Fruit fly (Drosophila melanogaster): Measurements from ENCODE around the gene Ykt6.
A peak's percentile ranks its signal among the peaks of the same experiment; 100 is the strongest.

Gene Ykt6

DNA sequence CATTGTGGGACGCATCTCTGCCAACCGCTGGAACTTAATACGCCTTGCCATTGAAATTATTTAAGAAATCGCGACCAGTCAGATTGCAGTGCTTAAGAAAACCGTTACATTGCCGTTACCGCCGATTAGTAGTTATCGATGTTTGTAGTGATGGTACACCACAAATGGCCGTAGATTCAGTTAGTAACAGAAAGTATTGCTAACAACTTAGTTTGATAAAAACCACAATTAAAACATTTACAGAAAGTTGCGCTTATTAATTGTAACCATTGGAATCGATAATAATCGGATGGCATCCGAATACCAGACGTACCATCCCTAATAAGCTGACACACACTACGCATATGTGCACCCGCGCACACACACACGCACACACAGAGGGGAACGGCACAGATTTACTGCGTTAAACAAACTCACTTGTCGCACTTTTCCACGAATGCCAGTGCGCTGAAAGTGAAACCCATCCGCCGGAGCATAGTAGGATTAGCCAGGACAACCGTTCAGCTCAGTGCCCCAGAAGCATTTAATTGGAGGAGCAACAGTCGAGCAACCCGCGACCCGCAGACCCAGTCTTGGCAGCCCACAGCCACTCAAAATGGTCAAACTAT is at the start of gene Ykt6, which contains the start of gene hdm:
Gene Ykt6 (plus strand): TSS at position 329 of the 608 bp plus-strand sequence.
Gene hdm (minus strand): TSS at position 51 of the 608 bp plus-strand sequence.
- TF ChIP-seq CG1621 (tag; optimal IDR thresholded peaks at IDR 0.05), result peak; percentile 57
- TF ChIP-seq Eip93F (GFP tag; optimal IDR thresholded peaks at IDR 0.05), result no peak
- peak; percentile 35 for TF ChIP-seq CG11762 (GFP tag; optimal IDR thresholded peaks at IDR 0.05; ENCODE audit: insufficient read depth)
- no peak; the same call in 1 of the 3 replicates for TF ChIP-seq CG6163 (GFP tag; IDR thresholded peaks at IDR 0.05)
- peak; percentile 59 for TF ChIP-seq Gug (GFP tag; IDR thresholded peaks at IDR 0.05)
- TF ChIP-seq spab (GFP tag; optimal IDR thresholded peaks at IDR 0.05), result no peak
- peak; percentile 81 for TF ChIP-seq cyc (GFP tag; optimal IDR thresholded peaks at IDR 0.05)
- TF ChIP-seq Ets21C (GFP tag; optimal IDR thresholded peaks at IDR 0.05), result peak; percentile 65
- TF ChIP-seq salr (GFP tag; optimal IDR thresholded peaks at IDR 0.05), result no peak
- TF ChIP-seq CG3919 (GFP tag; optimal IDR thresholded peaks at IDR 0.05), result no peak
- peak; percentile 74 for TF ChIP-seq achi (GFP tag; optimal IDR thresholded peaks at IDR 0.05)
- no peak for TF ChIP-seq Sox102F (GFP tag; optimal IDR thresholded peaks at IDR 0.05)
- no peak for TF ChIP-seq CG32006 (GFP tag; optimal IDR thresholded peaks at IDR 0.05)
- TF ChIP-seq fkh (GFP tag; optimal IDR thresholded peaks at IDR 0.05), result peak; percentile 77
- peak; percentile 63 for TF ChIP-seq CG6792 (GFP tag; optimal IDR thresholded peaks at IDR 0.05)
- peak; percentile 70 for TF ChIP-seq CG7368 (GFP tag; optimal IDR thresholded peaks at IDR 0.05)
- peak; percentile 64 for TF ChIP-seq CG3032 (tag; optimal IDR thresholded peaks at IDR 0.05)
- TF ChIP-seq dac (GFP tag; optimal IDR thresholded peaks at IDR 0.05), result no peak
- peak; percentile 85 for TF ChIP-seq svp (GFP tag)
- no peak for TF ChIP-seq CG6276 (GFP tag; optimal IDR thresholded peaks at IDR 0.05)
- no peak for TF ChIP-seq CG10669 (GFP tag; optimal IDR thresholded peaks at IDR 0.05)
- no peak for TF ChIP-seq Hr39 (GFP tag; optimal IDR thresholded peaks at IDR 0.05)
- TF ChIP-seq pdm3 (GFP tag; optimal IDR thresholded peaks at IDR 0.05), result no peak
- no peak for TF ChIP-seq fd85E (GFP tag; optimal IDR thresholded peaks at IDR 0.05)
- peak; percentile 71 for TF ChIP-seq acj6 (GFP tag; optimal IDR thresholded peaks at IDR 0.05)
- TF ChIP-seq Sox15 (GFP tag; optimal IDR thresholded peaks at IDR 0.05), result peak; percentile 55
- TF ChIP-seq CG8119 (GFP tag; IDR thresholded peaks at IDR 0.05), result no peak
- no peak for TF ChIP-seq CG6808 (GFP tag; optimal IDR thresholded peaks at IDR 0.05)
- TF ChIP-seq CG6854 (GFP tag; optimal IDR thresholded peaks at IDR 0.05), result no peak
- TF ChIP-seq Lpt (GFP tag; optimal IDR thresholded peaks at IDR 0.05), result peak; percentile 27
- no peak for TF ChIP-seq CG16779 (tag; optimal IDR thresholded peaks at IDR 0.05)
- peak; percentile 78 for TF ChIP-seq topi (GFP tag; optimal IDR thresholded peaks at IDR 0.05)
- TF ChIP-seq CG4318 (GFP tag; optimal IDR thresholded peaks at IDR 0.05), result no peak
- TF ChIP-seq lz (GFP tag; optimal IDR thresholded peaks at IDR 0.05), result peak; percentile 80
- peak; percentile 82 for TF ChIP-seq Eip78C (GFP tag)
- peak; percentile 25 for TF ChIP-seq dsx (GFP tag; optimal IDR thresholded peaks at IDR 0.05; ENCODE audit: poor library complexity, severe bottlenecking)
- peak; percentile 62 for TF ChIP-seq Ets96B (tag; optimal IDR thresholded peaks at IDR 0.05)
- TF ChIP-seq OdsH (GFP tag; optimal IDR thresholded peaks at IDR 0.05), result no peak
- no peak for TF ChIP-seq Met (GFP tag; optimal IDR thresholded peaks at IDR 0.05)
- peak; percentile 23 for TF ChIP-seq Hr38 (GFP tag; optimal IDR thresholded peaks at IDR 0.05)
- peak; percentile 28 for TF ChIP-seq fd59A (GFP tag; optimal IDR thresholded peaks at IDR 0.05)
- TF ChIP-seq CG8632 (GFP tag; optimal IDR thresholded peaks at IDR 0.05), result no peak
- peak; percentile 45 for TF ChIP-seq CG8319 (GFP tag; optimal IDR thresholded peaks at IDR 0.05)
- no peak for TF ChIP-seq CG34406 (GFP tag; optimal IDR thresholded peaks at IDR 0.05)
- TF ChIP-seq CG11294 (GFP tag; IDR thresholded peaks at IDR 0.05), result peak; percentile 45; the same call in 1 of the 2 replicates
- TF ChIP-seq CG15336 (GFP tag; IDR thresholded peaks at IDR 0.05), result peak; percentile 52; the same call in 1 of the 2 replicates
- TF ChIP-seq Sox14 (GFP tag; optimal IDR thresholded peaks at IDR 0.05), result peak; percentile 73
- no peak for TF ChIP-seq CG9139 (GFP tag; optimal IDR thresholded peaks at IDR 0.05)
- TF ChIP-seq net (GFP tag; optimal IDR thresholded peaks at IDR 0.05), result peak; percentile 55
- no peak for TF ChIP-seq Eip75B (GFP tag; optimal IDR thresholded peaks at IDR 0.05)
- no peak for TF ChIP-seq Hr4 (GFP tag; optimal IDR thresholded peaks at IDR 0.05)
- TF ChIP-seq CG10631 (GFP tag; optimal IDR thresholded peaks at IDR 0.05), result peak; percentile 81

Measured in whole organism, prepupa.